Worm (Caenorhabditis elegans): Measurements from ENCODE around the gene fbxa-152.

The fbxa-152 gene

DNA sequence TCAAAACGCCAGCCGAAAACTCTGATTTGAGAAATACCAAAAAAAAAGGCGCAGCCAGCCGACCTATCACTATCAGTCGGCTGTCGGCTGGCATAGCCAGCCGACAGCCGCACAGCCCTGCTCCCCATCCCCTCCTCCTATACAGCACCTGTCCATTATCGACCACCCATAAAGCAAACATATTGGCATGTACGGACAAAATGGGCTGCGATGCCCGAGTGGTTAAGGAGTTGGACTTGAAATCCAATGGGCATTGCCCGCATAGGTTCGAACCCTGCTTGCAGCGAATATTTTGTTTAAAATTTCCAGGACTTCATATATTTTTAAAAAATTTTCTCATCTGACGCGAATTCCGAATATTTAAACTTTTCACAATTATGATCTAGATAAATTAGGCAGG, 51.7 kb downstream of the fbxa-152 start:
- TF ChIP-seq hlh-1 (tag; optimal IDR thresholded peaks at IDR 0.05) = no peak
- TF ChIP-seq drap-1 (GFP tag; optimal IDR thresholded peaks at IDR 0.05) = peak; percentile 7
- no peak for TF ChIP-seq ham-2 (GFP tag; optimal IDR thresholded peaks at IDR 0.05)
- no peak for TF ChIP-seq nhr-28 (tag; optimal IDR thresholded peaks at IDR 0.05)
- TF ChIP-seq ceh-83 (GFP tag; optimal IDR thresholded peaks at IDR 0.05) = no peak
